Fruit fly (Drosophila melanogaster): ENCODE results near the gene CG6005.
A peak's percentile ranks its signal among the peaks of the same experiment; 100 is the strongest.

CG6005 gene

DNA sequence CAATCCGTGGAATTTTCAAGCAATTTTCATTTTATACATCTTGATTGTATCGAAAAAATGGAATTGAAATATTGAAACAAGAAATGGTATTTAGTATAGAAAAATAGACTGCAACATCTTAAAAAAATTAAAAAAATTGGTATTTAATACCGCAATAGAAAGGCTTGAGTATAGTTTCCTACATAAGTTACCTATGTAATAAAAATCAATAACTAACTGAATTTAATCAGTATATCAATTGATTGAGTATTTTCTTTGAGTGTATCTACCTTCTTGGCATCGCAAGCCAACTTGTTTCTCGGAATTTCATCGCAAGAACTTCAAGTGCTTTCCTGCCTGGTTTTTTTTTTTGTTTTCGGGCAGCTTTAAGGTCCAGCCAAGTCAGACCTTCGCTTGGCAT lies 33.3 kb downstream of the CG6005 start:
- TF ChIP-seq lz (GFP tag; optimal IDR thresholded peaks at IDR 0.05): peak; percentile 80
- TF ChIP-seq Ets21C (GFP tag; optimal IDR thresholded peaks at IDR 0.05): peak; percentile 59
- peak; percentile 71 for TF ChIP-seq CG34406 (GFP tag; optimal IDR thresholded peaks at IDR 0.05)
- TF ChIP-seq Eip93F (GFP tag; optimal IDR thresholded peaks at IDR 0.05): no peak
- TF ChIP-seq CG15336 (GFP tag; IDR thresholded peaks at IDR 0.05): no peak
- no peak for TF ChIP-seq CG6276 (GFP tag; optimal IDR thresholded peaks at IDR 0.05)
- TF ChIP-seq CG3032 (tag; optimal IDR thresholded peaks at IDR 0.05): peak; percentile 71
- TF ChIP-seq Sox14 (GFP tag; optimal IDR thresholded peaks at IDR 0.05): peak; percentile 70
- TF ChIP-seq CG3919 (GFP tag; optimal IDR thresholded peaks at IDR 0.05): peak; percentile 64
- peak; percentile 84 for TF ChIP-seq Met (GFP tag; optimal IDR thresholded peaks at IDR 0.05)
- TF ChIP-seq vri (GFP tag; optimal IDR thresholded peaks at IDR 0.05): peak; percentile 24
- peak; percentile 6 for TF ChIP-seq dsx (GFP tag; optimal IDR thresholded peaks at IDR 0.05; ENCODE audit: poor library complexity, severe bottlenecking)
- TF ChIP-seq CG9139 (GFP tag; optimal IDR thresholded peaks at IDR 0.05): no peak
- TF ChIP-seq CG11762 (GFP tag; optimal IDR thresholded peaks at IDR 0.05; ENCODE audit: insufficient read depth): peak; percentile 51
- TF ChIP-seq OdsH (GFP tag; optimal IDR thresholded peaks at IDR 0.05): peak; percentile 69
- TF ChIP-seq CG16779 (tag; optimal IDR thresholded peaks at IDR 0.05): peak; percentile 40
- peak in 1 of 2 experiments; percentile 66 for TF ChIP-seq salr (GFP tag; optimal IDR thresholded peaks at IDR 0.05)
- no peak for TF ChIP-seq CG6163 (GFP tag; IDR thresholded peaks at IDR 0.05)
- TF ChIP-seq pdm3 (GFP tag; optimal IDR thresholded peaks at IDR 0.05): peak; percentile 55
- peak; percentile 96 for TF ChIP-seq Eip78C (GFP tag)
- TF ChIP-seq CG10669 (GFP tag; optimal IDR thresholded peaks at IDR 0.05): peak; percentile 65
- TF ChIP-seq CG4318 (GFP tag; optimal IDR thresholded peaks at IDR 0.05): peak; percentile 9
- TF ChIP-seq CG10631 (GFP tag; optimal IDR thresholded peaks at IDR 0.05): peak; percentile 78
- peak; percentile 62 for TF ChIP-seq spab (GFP tag; optimal IDR thresholded peaks at IDR 0.05)
- no peak for TF ChIP-seq dac (GFP tag; optimal IDR thresholded peaks at IDR 0.05)
- TF ChIP-seq CG11902 (GFP tag; optimal IDR thresholded peaks at IDR 0.05): peak; percentile 38
- TF ChIP-seq fd85E (GFP tag; optimal IDR thresholded peaks at IDR 0.05): no peak
- TF ChIP-seq fd59A (GFP tag; optimal IDR thresholded peaks at IDR 0.05): peak; percentile 66
- peak; percentile 66 for TF ChIP-seq cyc (GFP tag; optimal IDR thresholded peaks at IDR 0.05)
- TF ChIP-seq Lpt (GFP tag; optimal IDR thresholded peaks at IDR 0.05): no peak
- TF ChIP-seq CG31627 (GFP tag; optimal IDR thresholded peaks at IDR 0.05): peak; percentile 72
- TF ChIP-seq CG7368 (GFP tag; optimal IDR thresholded peaks at IDR 0.05): peak; percentile 48
- TF ChIP-seq Gug (GFP tag; IDR thresholded peaks at IDR 0.05): peak; percentile 38; the same call in 1 of the 2 replicates
- peak; percentile 81 for TF ChIP-seq Ets96B (tag; optimal IDR thresholded peaks at IDR 0.05)
- peak; percentile 55 for TF ChIP-seq CG32006 (GFP tag; optimal IDR thresholded peaks at IDR 0.05)
- TF ChIP-seq Sox15 (GFP tag; optimal IDR thresholded peaks at IDR 0.05): peak; percentile 33
- peak; percentile 68 for TF ChIP-seq CG6792 (GFP tag; optimal IDR thresholded peaks at IDR 0.05)
- peak; percentile 93 for TF ChIP-seq svp (GFP tag)
- 0 out of 3 replicates have a peak, but pooled peaks have one; percentile 20 for TF ChIP-seq CG8119 (GFP tag; IDR thresholded peaks at IDR 0.05)
- no peak for TF ChIP-seq Blimp-1 (GFP tag; optimal IDR thresholded peaks at IDR 0.05)
- peak; percentile 75 for TF ChIP-seq CG6808 (GFP tag; optimal IDR thresholded peaks at IDR 0.05)
- TF ChIP-seq acj6 (GFP tag; optimal IDR thresholded peaks at IDR 0.05): peak; percentile 75
- peak in 1 of 2 experiments; percentile 11 for TF ChIP-seq ss (GFP tag; optimal IDR thresholded peaks at IDR 0.05)
- TF ChIP-seq Sox102F (GFP tag; optimal IDR thresholded peaks at IDR 0.05): peak; percentile 77
- peak; percentile 66 for TF ChIP-seq Hr39 (GFP tag; optimal IDR thresholded peaks at IDR 0.05)
- TF ChIP-seq Hr38 (GFP tag; optimal IDR thresholded peaks at IDR 0.05): no peak
- TF ChIP-seq fkh (GFP tag; optimal IDR thresholded peaks at IDR 0.05): no peak
- TF ChIP-seq eg (GFP tag; IDR thresholded peaks at IDR 0.05): no peak
- TF ChIP-seq achi (GFP tag; optimal IDR thresholded peaks at IDR 0.05): peak; percentile 69
- peak; percentile 49 for TF ChIP-seq CG8319 (GFP tag; optimal IDR thresholded peaks at IDR 0.05)
- TF ChIP-seq CG1621 (tag; optimal IDR thresholded peaks at IDR 0.05): peak; percentile 24
- peak; percentile 88 for TF ChIP-seq esn (GFP tag; optimal IDR thresholded peaks at IDR 0.05)
